Fruit fly (Drosophila melanogaster) whole organism, embryonic: ENCODE results near the gene CG10211.
A peak's percentile ranks its signal among the peaks of the same experiment; 100 is the strongest.

Source experiments
- CG10979 ChIP-seq: fragments of 200-800 bp; sonication (Bioruptor generic); optimal IDR thresholded peaks from 2 replicates; lab custom pipeline; 2018; ENCODE audit warnings: missing biosample characterization, mild to moderate bottlenecking, missing genetic modification characterization, moderate library complexity
- CG11247 ChIP-seq: fragments of 200-800 bp; sonication (Bioruptor generic); IDR thresholded peaks from 2 replicates; pipeline ENCODE4 v1.3.6; 2022; ENCODE audit warnings: missing biosample characterization, missing genetic modification characterization
- CG11696 ChIP-seq: fragments of 200-800 bp; sonication (Bioruptor generic); IDR thresholded peaks from 2 replicates; pipeline ENCODE4 v1.3.6; 2022; ENCODE audit warnings: missing biosample characterization, missing genetic modification characterization
- CG12219 ChIP-seq: fragments of 200-800 bp; sonication (Bioruptor generic); optimal IDR thresholded peaks from 3 replicates; lab custom pipeline; 2018; ENCODE audit warnings: missing biosample characterization, mild to moderate bottlenecking, missing genetic modification characterization
- CG12769 ChIP-seq: fragments of 200-800 bp; sonication (Bioruptor generic); optimal IDR thresholded peaks from 2 replicates; lab custom pipeline; 2019; ENCODE audit warnings: missing biosample characterization, mild to moderate bottlenecking, missing genetic modification characterization, moderate library complexity
- CG13123 ChIP-seq: fragments of 200-800 bp; sonication (Bioruptor generic); optimal IDR thresholded peaks from 2 replicates; lab custom pipeline; 2016; ENCODE audit warnings: missing biosample characterization, missing genetic modification characterization
- CG15479 ChIP-seq: fragments of 200-800 bp; sonication (Bioruptor generic); optimal IDR thresholded peaks from 3 replicates; lab custom pipeline; 2019; ENCODE audit warnings: missing biosample characterization, mild to moderate bottlenecking, missing genetic modification characterization, moderate library complexity
- CG1603 ChIP-seq: fragments of 200-800 bp; sonication (Bioruptor generic); optimal IDR thresholded peaks from 2 replicates; lab custom pipeline; 2019; ENCODE audit warnings: missing biosample characterization, mild to moderate bottlenecking, missing genetic modification characterization, moderate library complexity
- CG16779 ChIP-seq: fragments of 200-800 bp; sonication (Bioruptor generic); IDR thresholded peaks from 2 replicates; pipeline ENCODE4 v1.3.6; 2022; ENCODE audit warnings: missing biosample characterization, missing genetic modification characterization
- CG17361 ChIP-seq: fragments of 200-800 bp; sonication (Bioruptor generic); IDR thresholded peaks from 3 replicates; pipeline ENCODE4 v1.3.6; 2022; ENCODE audit warnings: missing biosample characterization, missing genetic modification characterization
- CG30431 ChIP-seq: fragments of 200-800 bp; sonication (Bioruptor generic); optimal IDR thresholded peaks from 2 replicates; lab custom pipeline; 2017; ENCODE audit warnings: missing biosample characterization, missing genetic modification characterization
- CG33557 ChIP-seq: fragments of 200-800 bp; sonication (Bioruptor generic); optimal IDR thresholded peaks from 2 replicates; lab custom pipeline; 2019; ENCODE audit warnings: missing biosample characterization, mild to moderate bottlenecking, missing genetic modification characterization, moderate library complexity
- CG4424 ChIP-seq: fragments of 200-800 bp; sonication (Bioruptor generic); optimal IDR thresholded peaks from 3 replicates; lab custom pipeline; 2016; ENCODE audit warnings: missing biosample characterization, missing genetic modification characterization
- CG4707 ChIP-seq: fragments of 200-800 bp; sonication (Bioruptor generic); optimal IDR thresholded peaks from 2 replicates; lab custom pipeline; 2018; ENCODE audit warnings: missing biosample characterization, mild to moderate bottlenecking, missing genetic modification characterization, moderate library complexity
- CG6689 ChIP-seq: fragments of 200-800 bp; sonication (Bioruptor generic); IDR thresholded peaks from 2 replicates; pipeline ENCODE4 v1.3.6; 2022; ENCODE audit warnings: missing biosample characterization, missing genetic modification characterization
- CG6765 ChIP-seq: fragments of 200-800 bp; sonication (Bioruptor generic); optimal IDR thresholded peaks from 3 replicates; lab custom pipeline; 2017; ENCODE audit warnings: missing biosample characterization, mild to moderate bottlenecking, missing genetic modification characterization
- CG7839 ChIP-seq: fragments of 200-800 bp; sonication (Bioruptor generic); optimal IDR thresholded peaks from 3 replicates; lab custom pipeline; 2018; ENCODE audit warnings: missing biosample characterization, mild to moderate bottlenecking, missing genetic modification characterization, moderate library complexity
- CG8765 ChIP-seq: fragments of 200-800 bp; sonication (Bioruptor generic); IDR thresholded peaks from 2 replicates; pipeline ENCODE4 v1.3.6; 2022; ENCODE audit warnings: missing biosample characterization, missing genetic modification characterization
- CG8944 ChIP-seq: fragments of 200-800 bp; sonication (Bioruptor generic); optimal IDR thresholded peaks from 3 replicates; lab custom pipeline; 2016; ENCODE audit warnings: missing biosample characterization, missing genetic modification characterization
- CG9797 ChIP-seq: fragments of 200-800 bp; sonication (Bioruptor generic); optimal IDR thresholded peaks from 3 replicates; lab custom pipeline; 2018; ENCODE audit warnings: missing biosample characterization, mild to moderate bottlenecking, missing genetic modification characterization
- CG9817 ChIP-seq: fragments of 200-800 bp; sonication (Bioruptor generic); optimal IDR thresholded peaks from 2 replicates; lab custom pipeline; 2018; ENCODE audit warnings: missing biosample characterization, mild to moderate bottlenecking, missing genetic modification characterization, moderate library complexity
- D19A ChIP-seq: fragments of 200-800 bp; optimal IDR thresholded peaks from 3 replicates; lab custom pipeline; 2019; ENCODE audit warnings: missing biosample characterization, mild to moderate bottlenecking, missing genetic modification characterization, moderate library complexity
- E2f2 ChIP-seq: fragments of 200-800 bp; sonication (Bioruptor generic); IDR thresholded peaks from 2 replicates; pipeline ENCODE4 v1.3.6; 2022; ENCODE audit warnings: missing biosample characterization, missing genetic modification characterization
- GATAe ChIP-seq: fragments of 200-800 bp; sonication (Bioruptor generic); conservative IDR thresholded peaks from 2 replicates; pipeline ENCODE4 v1.3.6; 2022; ENCODE audit warnings: missing biosample characterization, missing genetic modification characterization
- Gug ChIP-seq: fragments of 200-800 bp; sonication (Bioruptor generic); IDR thresholded peaks from 4 replicates; pipeline ENCODE4 v1.3.6; 2022; ENCODE audit warnings: missing biosample characterization, missing genetic modification characterization
- HLH3B ChIP-seq: fragments of 200-800 bp; sonication (Bioruptor generic); IDR thresholded peaks from 2 replicates; pipeline ENCODE4 v1.3.6; 2022; ENCODE audit warnings: missing biosample characterization, missing genetic modification characterization
- Hr51 ChIP-seq, 2 experiments: fragments of 200-800 bp; sonication (Bioruptor generic); optimal IDR thresholded peaks; 2 replicates in 1 of 2; 3 replicates in 1 of 2; lab custom pipeline; 2016 to 2018; ENCODE audit warnings: missing biosample characterization in 2 of 2, missing genetic modification characterization in 2 of 2, mild to moderate bottlenecking in 1 of 2, moderate library complexity in 1 of 2
- Meics ChIP-seq: fragments of 200-800 bp; sonication (Bioruptor generic); optimal IDR thresholded peaks from 2 replicates; lab custom pipeline; 2017; ENCODE audit warnings: missing biosample characterization, mild to moderate bottlenecking, missing genetic modification characterization
- NC2α ChIP-seq: fragments of 200-800 bp; sonication (Bioruptor generic); optimal IDR thresholded peaks from 2 replicates; lab custom pipeline; 2016; ENCODE audit warnings: missing biosample characterization, missing genetic modification characterization
- NC2β ChIP-seq: fragments of 200-800 bp; sonication (Bioruptor generic); optimal IDR thresholded peaks from 2 replicates; lab custom pipeline; 2016; ENCODE audit warnings: missing biosample characterization, missing genetic modification characterization
- Pdp1 ChIP-seq, 2 experiments: fragments of 200-800 bp; sonication (Bioruptor generic); optimal IDR thresholded peaks; 3 replicates each; lab custom pipeline; 2016; ENCODE audit warnings: missing biosample characterization in 2 of 2, missing genetic modification characterization in 2 of 2, mild to moderate bottlenecking in 1 of 2, moderate library complexity in 1 of 2
- Rfx ChIP-seq: fragments of 200-800 bp; sonication (Bioruptor generic); IDR thresholded peaks from 2 replicates; pipeline ENCODE4 v1.3.6; 2022; ENCODE audit warnings: missing biosample characterization, missing genetic modification characterization
- amos ChIP-seq: fragments of 200-800 bp; sonication (Bioruptor generic); IDR thresholded peaks from 2 replicates; pipeline ENCODE4 v1.3.6; 2022; ENCODE audit warnings: missing biosample characterization, missing genetic modification characterization; ENCODE audit not compliant: partially characterized antibody
- bab2 ChIP-seq: fragments of 200-800 bp; sonication (Bioruptor generic); optimal IDR thresholded peaks from 2 replicates; lab custom pipeline; 2016; ENCODE audit warnings: missing biosample characterization, missing genetic modification characterization
- bcd ChIP-seq: fragments of 200-800 bp; sonication (Bioruptor generic); optimal IDR thresholded peaks from 2 replicates; lab custom pipeline; 2017; ENCODE audit warnings: missing biosample characterization, mild to moderate bottlenecking, missing genetic modification characterization
- caup ChIP-seq: fragments of 200-800 bp; sonication (Bioruptor generic); optimal IDR thresholded peaks from 3 replicates; lab custom pipeline; 2017; ENCODE audit warnings: missing biosample characterization, mild to moderate bottlenecking, missing genetic modification characterization, moderate library complexity; ENCODE audit not compliant: severe bottlenecking
- esg ChIP-seq: fragments of 200-800 bp; sonication (Bioruptor generic); conservative IDR thresholded peaks from 2 replicates; pipeline ENCODE4 v1.3.6; 2022; ENCODE audit warnings: missing biosample characterization, missing genetic modification characterization
- fd96Cb ChIP-seq: fragments of 200-800 bp; sonication (Bioruptor generic); optimal IDR thresholded peaks from 2 replicates; lab custom pipeline; 2018; ENCODE audit warnings: missing biosample characterization, mild to moderate bottlenecking, missing genetic modification characterization, moderate library complexity
- gcm ChIP-seq: fragments of 200-800 bp; sonication (Bioruptor generic); optimal IDR thresholded peaks from 2 replicates; lab custom pipeline; 2019; ENCODE audit warnings: missing biosample characterization, mild to moderate bottlenecking, missing genetic modification characterization, moderate library complexity
- lmd ChIP-seq: fragments of 200-800 bp; sonication (Bioruptor generic); IDR thresholded peaks from 2 replicates; pipeline ENCODE4 v1.3.6; 2022; ENCODE audit warnings: missing biosample characterization, missing genetic modification characterization
- lola ChIP-seq, 3 experiments: fragments of >200 bp in 2 of 3; fragments of 200-800 bp in 1 of 3; sonication (Bioruptor generic) in 1 of 3; optimal IDR thresholded peaks; 2 replicates each; lab custom pipeline; 2017 to 2019; ENCODE audit warnings: missing biosample characterization in 3 of 3, missing genetic modification characterization in 3 of 3, mild to moderate bottlenecking in 1 of 3, moderate library complexity in 1 of 3
- mam ChIP-seq: fragments of 200-800 bp; sonication (Bioruptor generic); optimal IDR thresholded peaks from 3 replicates; lab custom pipeline; 2016; ENCODE audit warnings: missing biosample characterization, missing genetic modification characterization
- mirr ChIP-seq: fragments of 200-800 bp; sonication (Bioruptor generic); optimal IDR thresholded peaks from 3 replicates; lab custom pipeline; 2018; ENCODE audit warnings: missing biosample characterization, mild to moderate bottlenecking, missing genetic modification characterization
- usp ChIP-seq: fragments of >200 bp; optimal IDR thresholded peaks from 2 replicates; lab custom pipeline; 2017; ENCODE audit warnings: missing biosample characterization, missing genetic modification characterization
- vvl ChIP-seq: fragments of 200-800 bp; sonication (Bioruptor generic); IDR thresholded peaks from 2 replicates; pipeline ENCODE4 v1.3.6; 2022; ENCODE audit warnings: missing biosample characterization, missing genetic modification characterization
- wek ChIP-seq: fragments of 200-800 bp; sonication (Bioruptor generic); optimal IDR thresholded peaks from 3 replicates; lab custom pipeline; 2018; ENCODE audit warnings: missing biosample characterization, mild to moderate bottlenecking, missing genetic modification characterization, moderate library complexity
- zen2 ChIP-seq: fragments of 200-800 bp; sonication (Bioruptor generic); IDR thresholded peaks from 3 replicates; pipeline ENCODE4 v1.3.6; 2022; ENCODE audit warnings: missing biosample characterization, missing genetic modification characterization; ENCODE audit not compliant: partially characterized antibody

Gene CG10211

DNA sequence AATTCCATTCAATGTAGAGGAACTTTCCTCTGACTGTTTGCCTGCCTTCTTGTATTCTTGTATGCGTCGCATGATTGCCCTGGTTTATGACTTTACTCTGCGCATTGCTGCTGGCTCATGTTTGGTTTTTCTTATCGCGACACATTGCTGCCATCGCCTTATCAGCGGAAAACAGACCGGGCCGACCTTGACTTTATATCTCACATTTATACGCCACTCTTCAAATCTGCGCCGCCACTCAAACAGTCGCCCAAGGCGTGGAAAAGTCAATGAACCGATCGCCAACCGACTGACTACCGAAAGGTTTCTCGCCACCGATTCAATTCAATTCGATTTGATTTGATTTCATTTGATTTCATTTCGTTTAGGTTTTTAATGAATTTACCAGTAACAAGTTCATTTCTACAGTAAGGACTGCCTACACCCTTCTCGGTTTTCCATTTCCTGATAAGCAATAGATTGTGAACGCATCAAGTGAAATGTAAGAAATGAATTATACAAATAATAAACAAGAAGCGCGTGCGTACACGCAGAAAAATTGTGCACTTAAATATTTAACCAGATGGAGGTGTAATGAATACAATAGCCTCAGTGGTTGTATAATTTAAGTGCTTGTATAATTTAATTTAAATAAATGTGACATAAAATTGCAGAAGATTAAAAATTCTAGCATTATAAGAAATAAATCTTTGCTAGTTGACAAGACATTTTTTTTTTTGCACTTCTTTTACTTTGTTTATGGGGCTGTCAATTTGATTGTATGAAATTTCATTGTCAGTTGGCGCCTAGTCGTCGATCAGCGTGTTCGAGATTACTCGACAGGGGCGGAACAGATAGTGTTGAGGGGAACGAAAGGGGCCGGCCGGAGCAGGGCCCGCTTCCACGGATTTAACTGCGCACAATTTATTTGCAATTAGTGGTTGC, 49.2 kb downstream of the CG10211 start (continued):
- peak; percentile 35 for TF ChIP-seq D19A (tag; lab: Kevin White, UChicago)
- no peak for TF ChIP-seq CG4707
- TF ChIP-seq CG33557 (GFP tag; lab: Kevin White, UChicago), result peak; percentile 43
- peak in 1 of 3 experiments; percentile 28 for TF ChIP-seq lola (GFP tag; optimal IDR thresholded peaks at IDR 0.05; lab: Kevin White, UChicago)
- no peak for TF ChIP-seq CG9797 (GFP tag; lab: Kevin White, UChicago)
- peak; percentile 21 for TF ChIP-seq mam
- no peak for TF ChIP-seq NC2β
- no peak for TF ChIP-seq CG9817 (tag; lab: Kevin White, UChicago)
- TF ChIP-seq GATAe (GFP tag; lab: Robert Waterston, UW), result peak; percentile 59
- TF ChIP-seq CG30431 (GFP tag; lab: Kevin White, UChicago), result no peak
- no peak for TF ChIP-seq gcm (GFP tag; lab: Kevin White, UChicago)
- peak; percentile 28; the same call in 1 of the 4 replicates for TF ChIP-seq Gug (GFP tag; lab: Robert Waterston, UW)
- TF ChIP-seq CG16779 (GFP tag; lab: Robert Waterston, UW), result no peak
- peak; percentile 30; the same call in 1 of the 2 replicates for TF ChIP-seq lmd (GFP tag; lab: Robert Waterston, UW)
- TF ChIP-seq bcd (GFP tag; lab: Kevin White, UChicago), result peak; percentile 46
- no peak for TF ChIP-seq esg (GFP tag; lab: Robert Waterston, UW)
- peak; percentile 47 for TF ChIP-seq CG6689 (GFP tag; lab: Robert Waterston, UW)
- no peak for TF ChIP-seq CG8765 (GFP tag; lab: Robert Waterston, UW)
- TF ChIP-seq vvl (GFP tag; lab: Robert Waterston, UW), result peak; percentile 37; the same call in 1 of the 2 replicates
- peak; percentile 29 for TF ChIP-seq CG7839 (tag; lab: Kevin White, UChicago)
- no peak for TF ChIP-seq CG12769 (tag; lab: Kevin White, UChicago)
- no peak for TF ChIP-seq CG12219
- TF ChIP-seq NC2α (GFP tag; lab: Kevin White, UChicago), result no peak
- no peak for TF ChIP-seq usp (GFP tag; lab: Kevin White, UChicago)
- TF ChIP-seq amos, result peak; percentile 38; the same call in 1 of the 2 replicates
- peak; percentile 43 for TF ChIP-seq fd96Cb (tag; lab: Kevin White, UChicago)
- TF ChIP-seq CG1603 (tag; lab: Kevin White, UChicago), result no peak
- no peak for TF ChIP-seq zen2 (GFP tag; lab: Robert Waterston, UW)
- TF ChIP-seq CG11247 (GFP tag; lab: Robert Waterston, UW), result 0 out of 2 replicates have a peak, but pooled peaks have one; percentile 16
- TF ChIP-seq CG10979, result peak; percentile 34
- TF ChIP-seq HLH3B (GFP tag; lab: Robert Waterston, UW), result no peak
- TF ChIP-seq E2f2, result peak; percentile 17; the same call in 1 of the 2 replicates
- TF ChIP-seq Pdp1 (GFP tag; optimal IDR thresholded peaks at IDR 0.05; lab: Kevin White, UChicago), result peak in 1 of 2 experiments; percentile 33
- TF ChIP-seq bab2 (GFP tag; lab: Kevin White, UChicago), result peak; percentile 37
- peak; percentile 13 for TF ChIP-seq CG4424 (GFP tag; lab: Kevin White, UChicago)
- peak; percentile 27 for TF ChIP-seq caup (GFP tag; lab: Kevin White, UChicago)
- no peak for TF ChIP-seq CG13123 (GFP tag; lab: Kevin White, UChicago)
- no peak for TF ChIP-seq CG8944 (GFP tag; lab: Kevin White, UChicago)
- peak in 1 of 2 experiments; percentile 14 for TF ChIP-seq Hr51 (GFP tag; optimal IDR thresholded peaks at IDR 0.05; lab: Kevin White, UChicago)
- TF ChIP-seq wek, result no peak
- TF ChIP-seq CG11696 (GFP tag; lab: Robert Waterston, UW), result no peak
- TF ChIP-seq mirr, result peak; percentile 76
- TF ChIP-seq Meics, result peak; percentile 22
- TF ChIP-seq CG17361 (GFP tag; lab: Robert Waterston, UW), result peak; percentile 48; the same call in 2 of the 3 replicates
- TF ChIP-seq CG6765 (GFP tag; lab: Kevin White, UChicago), result no peak
- peak; percentile 24; the same call in 1 of the 2 replicates for TF ChIP-seq Rfx
- TF ChIP-seq CG15479 (GFP tag; lab: Kevin White, UChicago), result peak; percentile 50
